Worm (Caenorhabditis elegans) whole organism, young adult: ENCODE measurements around the gene T10C6.16.

Experiments
- C06A6.2 ChIP-seq: fragments of 200-800 bp; sonication (Bioruptor generic); conservative IDR thresholded peaks from 2 replicates; pipeline ENCODE4 v1.3.6; 2022; ENCODE audit warnings: missing genetic modification characterization, missing compliant biosample characterization
- F39B2.1 ChIP-seq: fragments of 200-800 bp; sonication (Bioruptor generic); IDR thresholded peaks from 2 replicates; pipeline ENCODE4 v1.3.6; 2022; ENCODE audit warnings: missing genetic modification reagents, missing genetic modification characterization, missing compliant biosample characterization
- T26A5.8 ChIP-seq: sonication (generic microtip); optimal IDR thresholded peaks from 2 replicates; lab custom pipeline; 2016; ENCODE audit warnings: missing genetic modification characterization, missing compliant biosample characterization
- Y67H2A.10 ChIP-seq: fragments of 200-800 bp; sonication (Bioruptor generic); conservative IDR thresholded peaks from 2 replicates; pipeline ENCODE4 v1.3.6; 2022; ENCODE audit warnings: missing genetic modification reagents, missing genetic modification characterization, missing compliant biosample characterization
- Y79H2A.3 ChIP-seq: fragments of 200-800 bp; sonication (Bioruptor generic); conservative IDR thresholded peaks from 2 replicates; pipeline ENCODE4 v1.3.6; 2022; ENCODE audit warnings: missing genetic modification reagents, missing genetic modification characterization, missing compliant biosample characterization
- aptf-2 ChIP-seq: fragments of 200-800 bp; sonication (Bioruptor generic); conservative IDR thresholded peaks from 2 replicates; pipeline ENCODE4 v1.3.6; 2022; ENCODE audit warnings: missing genetic modification reagents, missing genetic modification characterization, missing compliant biosample characterization
- aptf-3 ChIP-seq: fragments of 200-800 bp; sonication (Bioruptor generic); IDR thresholded peaks from 2 replicates; pipeline ENCODE4 v1.3.6; 2022; ENCODE audit warnings: missing genetic modification characterization, missing compliant biosample characterization
- athp-1 ChIP-seq: sonication (generic microtip); optimal IDR thresholded peaks from 2 replicates; lab custom pipeline; 2017; ENCODE audit warnings: mild to moderate bottlenecking, missing genetic modification characterization, missing compliant biosample characterization
- attf-3 ChIP-seq: fragments of 200-800 bp; sonication (Bioruptor generic); conservative IDR thresholded peaks from 2 replicates; pipeline ENCODE4 v1.3.6; 2022; ENCODE audit warnings: missing genetic modification reagents, missing genetic modification characterization, missing compliant biosample characterization
- attf-5 ChIP-seq: fragments of 200-800 bp; sonication (Bioruptor generic); optimal IDR thresholded peaks from 2 replicates; lab custom pipeline; 2018; ENCODE audit warnings: mild to moderate bottlenecking, missing genetic modification characterization, missing compliant biosample characterization
- bed-1 ChIP-seq: fragments of 200-800 bp; sonication (Bioruptor generic); IDR thresholded peaks from 2 replicates; pipeline ENCODE4 v1.3.6; 2022; ENCODE audit warnings: missing genetic modification reagents, missing genetic modification characterization, missing compliant biosample characterization
- ceh-79 ChIP-seq: sonication (generic microtip); optimal IDR thresholded peaks from 2 replicates; lab custom pipeline; 2017; ENCODE audit warnings: mild to moderate bottlenecking, missing genetic modification characterization, missing compliant biosample characterization
- die-1 ChIP-seq: sonication (generic microtip); optimal IDR thresholded peaks from 2 replicates; lab custom pipeline; 2016; ENCODE audit warnings: missing genotype, mild to moderate bottlenecking, missing genetic modification characterization, missing compliant biosample characterization
- dox-1 ChIP-seq: fragments of 200-800 bp; sonication (Bioruptor generic); IDR thresholded peaks from 2 replicates; pipeline ENCODE4 v1.3.6; 2022; ENCODE audit warnings: missing genetic modification reagents, missing genetic modification characterization, missing compliant biosample characterization
- egl-18 ChIP-seq: fragments of 200-800 bp; sonication (Bioruptor generic); IDR thresholded peaks from 2 replicates; pipeline ENCODE4 v1.3.6; 2022; ENCODE audit warnings: missing genetic modification reagents, missing genetic modification characterization, missing compliant biosample characterization
- egl-44 ChIP-seq: fragments of 200-800 bp; sonication (Bioruptor generic); IDR thresholded peaks from 2 replicates; pipeline ENCODE4 v1.3.6; 2022; ENCODE audit warnings: missing genetic modification reagents, missing genetic modification characterization, missing compliant biosample characterization
- ekl-4 ChIP-seq: fragments of 200-800 bp; sonication (Bioruptor generic); IDR thresholded peaks from 2 replicates; pipeline ENCODE4 v1.3.6; 2022; ENCODE audit warnings: missing genetic modification reagents, missing genetic modification characterization, missing compliant biosample characterization
- fkh-3 ChIP-seq: sonication (generic microtip); optimal IDR thresholded peaks from 2 replicates; lab custom pipeline; 2016; ENCODE audit warnings: mild to moderate bottlenecking, missing genetic modification characterization, missing compliant biosample characterization
- hmg-1.2 ChIP-seq: fragments of 200-800 bp; sonication (Bioruptor generic); IDR thresholded peaks from 2 replicates; pipeline ENCODE4 v1.3.6; 2022; ENCODE audit warnings: missing genetic modification reagents, missing genetic modification characterization, missing compliant biosample characterization
- hsf-1 ChIP-seq: fragments of 200-800 bp; sonication (Bioruptor generic); IDR thresholded peaks from 2 replicates; pipeline ENCODE4 v1.3.6; 2022; ENCODE audit warnings: missing genetic modification reagents, missing genetic modification characterization, missing compliant biosample characterization
- let-607 ChIP-seq, 2 experiments: fragments of 200-800 bp in 1 of 2; sonication (Bioruptor generic) in 1 of 2; sonication (generic microtip) in 1 of 2; optimal IDR thresholded peaks; 2 replicates each; lab custom pipeline; 2016 to 2018; ENCODE audit warnings: mild to moderate bottlenecking in 2 of 2, missing compliant biosample characterization in 2 of 2, missing genetic modification characterization in 2 of 2, moderate library complexity in 2 of 2, missing genotype in 1 of 2
- madf-3 ChIP-seq: fragments of 200-800 bp; sonication (Bioruptor generic); IDR thresholded peaks from 2 replicates; pipeline ENCODE4 v1.3.6; 2022; ENCODE audit warnings: missing genetic modification reagents, missing genetic modification characterization, missing compliant biosample characterization
- madf-6 ChIP-seq: fragments of 200-800 bp; sonication (Bioruptor generic); IDR thresholded peaks from 2 replicates; pipeline ENCODE4 v1.3.6; 2022; ENCODE audit warnings: missing genetic modification reagents, missing genetic modification characterization, missing compliant biosample characterization
- mcd-1 ChIP-seq: fragments of 200-800 bp; sonication (Bioruptor generic); IDR thresholded peaks from 2 replicates; pipeline ENCODE4 v1.3.6; 2022; ENCODE audit warnings: missing genetic modification reagents, missing genetic modification characterization, missing compliant biosample characterization
- mel-28 ChIP-seq: sonication (generic microtip); optimal IDR thresholded peaks from 2 replicates; lab custom pipeline; 2016; ENCODE audit warnings: borderline replicate concordance, mild to moderate bottlenecking, missing genetic modification characterization, missing compliant biosample characterization
- nhr-80 ChIP-seq: sonication (generic microtip); optimal IDR thresholded peaks from 2 replicates; lab custom pipeline; 2016; ENCODE audit warnings: missing genetic modification characterization, missing compliant biosample characterization
- pbrm-1 ChIP-seq: fragments of 200-800 bp; sonication (Bioruptor generic); IDR thresholded peaks from 2 replicates; pipeline ENCODE4 v1.3.6; 2022; ENCODE audit warnings: missing genetic modification reagents, missing genetic modification characterization, missing compliant biosample characterization
- rpc-1 ChIP-seq, 2 experiments: fragments of 150-350 bp in 1 of 2; sonication (generic microtip) in 1 of 2; optimal IDR thresholded peaks; 2 replicates each; lab custom pipeline; 2014 to 2018; ENCODE audit warnings: missing biosample characterization in 1 of 2, missing genetic modification characterization in 1 of 2, missing genetic modification reagents in 1 of 2, missing genotype in 1 of 2
- sdz-38 ChIP-seq: sonication (generic microtip); optimal IDR thresholded peaks from 2 replicates; lab custom pipeline; 2016; ENCODE audit warnings: missing genotype, missing genetic modification characterization, missing compliant biosample characterization
- snpc-1.1 ChIP-seq: sonication (generic microtip); optimal IDR thresholded peaks from 2 replicates; lab custom pipeline; 2017; ENCODE audit warnings: missing genetic modification characterization, mild to moderate bottlenecking, missing compliant biosample characterization, antibody characterized with exemption, moderate library complexity, missing genotype, missing genetic modification reagents; ENCODE audit not compliant: insufficient read depth
- snpc-1.3 ChIP-seq: sonication (generic microtip); optimal IDR thresholded peaks from 2 replicates; lab custom pipeline; 2017; ENCODE audit warnings: missing genetic modification characterization, mild to moderate bottlenecking, missing compliant biosample characterization, antibody characterized with exemption, moderate library complexity, missing genotype, missing genetic modification reagents; ENCODE audit not compliant: insufficient read depth
- somi-1 ChIP-seq: fragments of 200-800 bp; sonication (Bioruptor generic); optimal IDR thresholded peaks from 2 replicates; lab custom pipeline; 2018; ENCODE audit warnings: mild to moderate bottlenecking, missing genetic modification characterization, missing compliant biosample characterization
- tbp1 ChIP-seq: fragments of 200-800 bp; sonication (Bioruptor generic); optimal IDR thresholded peaks from 2 replicates; lab custom pipeline; 2018; ENCODE audit warnings: mild to moderate bottlenecking, missing genetic modification characterization, missing compliant biosample characterization
- ztf-25 ChIP-seq: fragments of 200-800 bp; sonication (Bioruptor generic); IDR thresholded peaks from 2 replicates; pipeline ENCODE4 v1.3.6; 2022; ENCODE audit warnings: missing genetic modification reagents, missing genetic modification characterization, missing compliant biosample characterization

T10C6.16 gene

DNA sequence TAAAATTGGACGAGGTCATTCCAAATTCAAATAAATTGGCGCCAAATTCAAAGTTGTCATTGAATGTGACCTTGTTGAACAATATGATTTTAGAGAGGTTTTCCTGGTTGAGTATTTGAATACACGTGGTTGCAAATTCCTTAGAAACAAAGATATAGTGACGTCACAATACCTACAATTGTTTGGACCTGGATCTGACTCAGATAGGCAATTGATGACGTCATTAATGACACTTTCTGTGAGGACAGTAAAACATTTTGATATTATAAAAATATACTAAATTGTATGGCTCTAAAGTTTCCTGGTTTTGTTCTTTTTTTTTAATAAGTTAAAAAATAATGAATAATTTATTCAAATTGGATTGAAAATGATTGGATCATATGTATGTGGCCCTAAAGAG lies 8.6 kb upstream of the T10C6.16 start:
- TF ChIP-seq sdz-38 (tag; lab: Kevin White, UChicago) = no peak
- TF ChIP-seq ceh-79 (tag; lab: Kevin White, UChicago) = no peak
- no peak for TF ChIP-seq attf-3 (GFP tag; lab: Robert Waterston, UW)
- no peak for TF ChIP-seq egl-44 (GFP tag; lab: Robert Waterston, UW)
- no peak for TF ChIP-seq mel-28 (tag; lab: Kevin White, UChicago)
- no peak for TF ChIP-seq Y79H2A.3 (GFP tag; lab: Robert Waterston, UW)
- no peak for TF ChIP-seq madf-3 (GFP tag; lab: Robert Waterston, UW)
- TF ChIP-seq snpc-1.3 (tag; lab: Kevin White, UChicago) = no peak
- TF ChIP-seq Y67H2A.10 (GFP tag; lab: Robert Waterston, UW) = no peak
- TF ChIP-seq attf-5 (GFP tag; lab: Kevin White, UChicago) = no peak
- no peak for TF ChIP-seq egl-18 (GFP tag; lab: Robert Waterston, UW)
- TF ChIP-seq tbp1 (GFP tag; lab: Kevin White, UChicago) = no peak
- TF ChIP-seq, all 124 proteins: peak for 0

DNA sequence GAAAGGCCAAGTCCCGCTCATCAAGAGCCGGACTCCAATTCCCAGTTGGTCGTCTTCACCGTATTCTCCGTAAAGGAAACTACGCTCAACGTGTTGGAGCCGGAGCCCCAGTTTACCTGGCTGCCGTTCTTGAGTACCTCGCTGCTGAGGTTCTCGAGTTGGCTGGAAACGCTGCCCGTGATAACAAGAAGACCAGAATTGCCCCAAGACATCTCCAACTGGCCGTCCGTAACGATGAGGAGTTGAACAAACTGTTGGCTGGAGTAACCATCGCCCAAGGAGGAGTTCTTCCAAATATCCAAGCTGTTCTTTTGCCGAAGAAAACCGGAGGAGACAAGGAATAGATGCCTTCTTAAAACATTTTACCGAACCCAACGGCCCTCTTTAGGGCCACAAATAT lies 8.0 kb upstream of the T10C6.16 start:
- TF ChIP-seq ekl-4 (GFP tag; lab: Robert Waterston, UW) = peak; percentile 31; the same call in 1 of the 2 replicates

DNA sequence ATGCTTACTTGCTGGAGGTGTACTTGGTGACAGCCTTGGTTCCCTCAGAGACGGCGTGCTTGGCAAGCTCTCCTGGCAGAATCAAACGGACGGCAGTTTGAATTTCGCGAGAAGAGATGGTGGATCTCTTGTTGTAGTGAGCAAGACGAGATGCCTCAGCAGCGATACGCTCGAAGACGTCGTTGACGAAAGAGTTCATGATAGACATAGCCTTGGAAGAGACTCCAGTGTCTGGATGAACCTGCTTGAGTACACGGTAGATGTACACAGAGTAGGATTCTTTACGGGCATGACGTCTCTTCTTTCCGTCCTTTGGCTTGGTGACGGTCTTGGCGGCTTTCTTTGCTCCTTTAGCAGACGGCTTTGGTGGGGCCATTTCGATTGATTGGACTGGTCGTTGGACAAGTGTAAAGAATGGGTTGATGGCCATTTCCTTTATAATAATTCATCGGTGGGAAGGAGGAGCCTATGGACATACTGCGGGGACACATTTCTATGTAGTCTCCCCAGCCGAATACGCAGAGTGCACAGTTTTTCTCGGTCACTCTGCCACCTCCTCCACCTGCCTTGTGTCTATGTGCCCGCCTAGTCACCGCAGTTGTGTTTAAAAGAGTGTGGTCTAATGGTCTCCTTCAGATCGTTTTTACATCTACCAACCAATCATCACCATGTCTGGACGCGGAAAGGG lies 7.5 kb upstream of the T10C6.16 start, which contains the start of the genes his-4 and his-3:
his-4 (minus strand) TSS at position 376 of the 688 bp plus-strand sequence.
his-3 (plus strand) TSS at position 669 of the 688 bp plus-strand sequence.
- TF ChIP-seq F39B2.1 (GFP tag; lab: Robert Waterston, UW) (peak; percentile 88; the same call in 1 of the 2 replicates), hsf-1 (0 out of 2 replicates have a peak, but pooled peaks have one; percentile 15), nhr-80 (tag; lab: Kevin White, UChicago) (peak; percentile 17), hmg-1.2 (GFP tag; lab: Robert Waterston, UW) (peak; percentile 10; the same call in 1 of the 2 replicates), mcd-1 (0 out of 2 replicates have a peak, but pooled peaks have one; percentile 13), dox-1 (GFP tag; lab: Robert Waterston, UW) (0 out of 2 replicates have a peak, but pooled peaks have one; percentile 15), pbrm-1 (GFP tag; lab: Robert Waterston, UW) (peak; percentile 31)

DNA sequence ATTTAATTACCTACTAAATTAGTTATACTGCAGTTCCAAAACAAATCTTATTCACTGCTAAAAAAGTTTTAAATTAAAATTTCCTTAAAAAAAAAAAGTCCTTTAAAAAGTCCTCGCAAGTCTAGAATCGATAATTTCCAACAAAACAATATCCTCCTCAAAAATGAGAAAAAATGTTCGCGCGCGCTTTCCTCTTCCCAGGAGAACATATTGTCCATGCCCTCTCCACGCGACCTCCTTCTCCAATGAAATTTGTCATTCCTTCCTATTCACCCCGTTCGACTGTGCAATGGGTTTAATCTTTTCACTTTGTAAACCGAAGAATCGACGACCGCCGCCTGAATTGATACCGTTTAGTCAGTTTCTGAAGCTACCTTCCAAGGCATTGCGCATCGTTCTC lies 3.4 kb upstream of the T10C6.16 start, which contains the start of gene T10C6.10:
T10C6.10 (plus strand) TSS at position 248 of the 400 bp plus-strand sequence.
- TF ChIP-seq madf-6 (GFP tag; lab: Robert Waterston, UW) (0 out of 2 replicates have a peak, but pooled peaks have one; percentile 15), fkh-3 (no peak), aptf-2 (GFP tag; lab: Robert Waterston, UW) (peak; percentile 97), bed-1 (GFP tag; lab: Robert Waterston, UW) (no peak), egl-44 (GFP tag; lab: Robert Waterston, UW) (no peak), rpc-1 (optimal IDR thresholded peaks at IDR 0.05; lab: Kevin White, UChicago) (no peak), rpc-1 (tag; optimal IDR thresholded peaks at IDR 0.05; lab: Kevin White, UChicago) (no peak), ztf-25 (GFP tag; lab: Robert Waterston, UW) (no peak), snpc-1.1 (tag; lab: Kevin White, UChicago) (no peak), die-1 (tag; lab: Kevin White, UChicago) (no peak), aptf-3 (GFP tag; lab: Robert Waterston, UW) (0 out of 2 replicates have a peak, but pooled peaks have one; percentile 65), athp-1 (tag; lab: Kevin White, UChicago) (no peak), C06A6.2 (GFP tag; lab: Robert Waterston, UW) (no peak), somi-1 (GFP tag; lab: Kevin White, UChicago) (no peak), T26A5.8 (tag; lab: Kevin White, UChicago) (no peak), let-607 (tag; optimal IDR thresholded peaks at IDR 0.05; lab: Kevin White, UChicago) (no peak), tbp1 (GFP tag; lab: Kevin White, UChicago) (no peak)
